Worm (Caenorhabditis elegans): Measurements from ENCODE around the gene R02C2.7.
"Not testable (repeated sequence)": the region's sequence is repeated elsewhere in the genome, so short reads cannot be mapped to it uniquely, and the experiment has no call there.

R02C2.7 gene

ce11 chrV:219632-220031 lies 22.8 kb downstream of the R02C2.7 start, which contains the start of gene srh-80:
Gene srh-80, plus strand, starts transcription at chrV:219932.
- TF ChIP-seq flt-1 (GFP tag; IDR thresholded peaks at IDR 0.05): no peak
- no peak for TF ChIP-seq cog-1 (tag; optimal IDR thresholded peaks at IDR 0.05)
- TF ChIP-seq tab-1 (GFP tag; IDR thresholded peaks at IDR 0.05): no peak
- no peak for TF ChIP-seq klf-2 (GFP tag; conservative IDR thresholded peaks at IDR 0.05)
- no peak for TF ChIP-seq med-1 (GFP tag; optimal IDR thresholded peaks at IDR 0.05; ENCODE audit: insufficient read depth)
- no peak for TF ChIP-seq ztf-23 (GFP tag; IDR thresholded peaks at IDR 0.05)
- no peak for TF ChIP-seq ref-1 (GFP tag; conservative IDR thresholded peaks at IDR 0.05)
- TF ChIP-seq T22C8.4 (GFP tag; IDR thresholded peaks at IDR 0.05): no peak
- TF ChIP-seq ztf-29 (GFP tag; IDR thresholded peaks at IDR 0.05): no peak

DNA sequence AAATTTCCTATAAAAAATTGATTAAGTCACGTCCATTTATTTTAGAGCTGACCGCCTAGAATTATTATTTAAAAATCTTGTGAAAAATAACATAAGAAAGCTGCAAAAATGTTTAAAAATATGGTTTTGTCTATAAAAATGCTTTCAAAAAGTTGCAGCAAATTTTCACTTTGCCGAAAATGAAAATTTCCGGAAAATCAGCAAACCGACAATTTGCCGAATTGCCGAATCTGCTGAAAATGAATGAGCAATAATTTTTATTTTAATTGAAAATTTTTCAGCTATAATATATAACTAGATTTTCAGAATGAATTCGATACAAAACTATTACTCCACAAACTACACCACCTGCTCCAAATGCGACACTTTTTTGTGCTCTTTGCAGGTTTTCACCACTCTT lies 25.6 kb downstream of the R02C2.7 start, which contains the start of gene srh-78:
Gene srh-78, plus strand, starts transcription at position 301 of the 400 bp plus-strand sequence.
- TF ChIP-seq tab-1 (GFP tag; IDR thresholded peaks at IDR 0.05): no peak
- TF ChIP-seq T22C8.4 (GFP tag; IDR thresholded peaks at IDR 0.05): no peak
- TF ChIP-seq ztf-29 (GFP tag; IDR thresholded peaks at IDR 0.05): no peak
- no peak for TF ChIP-seq ztf-23 (GFP tag; IDR thresholded peaks at IDR 0.05)
- TF ChIP-seq ref-1 (GFP tag; conservative IDR thresholded peaks at IDR 0.05): no peak
- TF ChIP-seq klf-2 (GFP tag; conservative IDR thresholded peaks at IDR 0.05): no peak
- no peak for TF ChIP-seq cog-1 (tag; optimal IDR thresholded peaks at IDR 0.05)

DNA sequence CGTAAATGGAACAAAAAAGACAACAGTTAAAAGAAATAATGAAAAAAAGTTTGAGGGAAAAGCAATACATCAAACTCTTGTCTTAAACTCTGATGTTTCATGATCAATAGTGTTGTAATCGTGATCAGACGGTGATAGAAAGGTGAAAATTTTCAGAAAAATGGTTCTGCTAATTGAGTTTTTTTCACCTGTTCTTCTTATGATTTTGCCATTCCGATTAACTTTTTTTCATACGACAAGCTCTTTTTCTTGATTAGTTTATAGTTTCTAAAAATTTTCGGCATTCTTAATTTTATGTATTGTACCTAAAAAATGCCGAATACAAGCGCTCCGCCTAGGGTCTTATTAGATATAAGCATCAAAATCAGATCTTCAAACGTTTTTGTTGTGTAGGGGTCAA lies 26.7 kb downstream of the R02C2.7 start:
- no peak for TF ChIP-seq med-1 (GFP tag; optimal IDR thresholded peaks at IDR 0.05; ENCODE audit: insufficient read depth)
- TF ChIP-seq ref-1 (GFP tag; conservative IDR thresholded peaks at IDR 0.05): no peak
- TF ChIP-seq tab-1 (GFP tag; IDR thresholded peaks at IDR 0.05): no peak
- no peak for TF ChIP-seq ztf-23 (GFP tag; IDR thresholded peaks at IDR 0.05)

- not testable (repeated sequence) for TF ChIP-seq med-1 (GFP tag; optimal IDR thresholded peaks at IDR 0.05; ENCODE audit: insufficient read depth); ref-1 (GFP tag; conservative IDR thresholded peaks at IDR 0.05); flt-1 (GFP tag; IDR thresholded peaks at IDR 0.05)
Measured at ce11 chrV:212687-213086, 29.7 kb downstream of the R02C2.7 start, which contains the start of gene DC2.5. Gene DC2.5, minus strand, starts transcription at chrV:212787.

- TF ChIP-seq flt-1 (GFP tag; IDR thresholded peaks at IDR 0.05): no peak
- TF ChIP-seq ztf-23 (GFP tag; IDR thresholded peaks at IDR 0.05): no peak
- TF ChIP-seq T22C8.4 (GFP tag; IDR thresholded peaks at IDR 0.05): no peak
- no peak for TF ChIP-seq ref-1 (GFP tag; conservative IDR thresholded peaks at IDR 0.05)
- no peak for TF ChIP-seq klf-2 (GFP tag; conservative IDR thresholded peaks at IDR 0.05)
- no peak for TF ChIP-seq tab-1 (GFP tag; IDR thresholded peaks at IDR 0.05)
- no peak for TF ChIP-seq med-1 (GFP tag; optimal IDR thresholded peaks at IDR 0.05; ENCODE audit: insufficient read depth)
- no peak for TF ChIP-seq cog-1 (tag; optimal IDR thresholded peaks at IDR 0.05)
- TF ChIP-seq ztf-29 (GFP tag; IDR thresholded peaks at IDR 0.05): no peak
Measured at ce11 chrV:211388-212168, 30.8 kb downstream of the R02C2.7 start.

ce11 chrV:206814-207213 lies 35.6 kb downstream of the R02C2.7 start:
- TF ChIP-seq cog-1 (tag; optimal IDR thresholded peaks at IDR 0.05): no peak
- no peak for TF ChIP-seq ref-1 (GFP tag; conservative IDR thresholded peaks at IDR 0.05)
- no peak for TF ChIP-seq klf-2 (GFP tag; conservative IDR thresholded peaks at IDR 0.05)
- TF ChIP-seq flt-1 (GFP tag; IDR thresholded peaks at IDR 0.05): no peak
- TF ChIP-seq med-1 (GFP tag; optimal IDR thresholded peaks at IDR 0.05; ENCODE audit: insufficient read depth): no peak
- TF ChIP-seq tab-1 (GFP tag; IDR thresholded peaks at IDR 0.05): no peak
- no peak for TF ChIP-seq ztf-29 (GFP tag; IDR thresholded peaks at IDR 0.05)
- no peak for TF ChIP-seq T22C8.4 (GFP tag; IDR thresholded peaks at IDR 0.05)
- no peak for TF ChIP-seq ztf-23 (GFP tag; IDR thresholded peaks at IDR 0.05)

DNA sequence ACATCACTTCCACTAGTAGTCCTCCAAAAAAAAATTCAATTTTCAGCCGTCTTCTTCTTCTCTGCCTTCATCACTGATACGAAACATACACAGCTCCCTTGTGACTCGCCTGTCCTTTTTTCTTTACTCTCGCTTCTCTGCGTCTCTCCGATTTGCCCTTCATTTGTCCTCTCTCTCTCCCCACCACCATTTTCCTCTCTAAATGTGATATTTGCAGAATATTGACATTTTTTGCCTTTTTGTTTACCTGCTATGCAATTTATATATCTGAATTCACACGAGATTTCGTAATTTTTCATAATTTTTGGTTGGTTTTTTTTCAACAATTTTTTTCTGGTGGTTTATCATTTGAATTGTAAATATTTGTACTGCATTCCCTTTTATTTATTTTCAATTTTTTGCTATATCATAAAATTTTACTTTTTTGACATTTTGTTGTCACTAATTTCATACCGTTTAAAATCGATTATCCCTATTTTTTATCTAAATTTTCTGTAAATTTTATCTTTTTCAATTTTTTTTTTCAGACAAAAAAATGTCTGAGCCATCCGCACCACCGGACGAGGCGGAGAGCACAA lies 38.5 kb downstream of the R02C2.7 start, which contains the start of gene lec-12:
Gene lec-12, plus strand, starts transcription at position 528 of the 578 bp plus-strand sequence.
- TF ChIP-seq ref-1 (GFP tag; conservative IDR thresholded peaks at IDR 0.05) (no peak), med-1 (GFP tag; optimal IDR thresholded peaks at IDR 0.05; ENCODE audit: insufficient read depth) (no peak), T22C8.4 (GFP tag; IDR thresholded peaks at IDR 0.05) (no peak), cog-1 (tag; optimal IDR thresholded peaks at IDR 0.05) (no peak), ztf-29 (GFP tag; IDR thresholded peaks at IDR 0.05) (no peak), ztf-23 (GFP tag; IDR thresholded peaks at IDR 0.05) (no peak), flt-1 (GFP tag; IDR thresholded peaks at IDR 0.05) (no peak), klf-2 (GFP tag; conservative IDR thresholded peaks at IDR 0.05) (no peak), tab-1 (GFP tag; IDR thresholded peaks at IDR 0.05) (no peak)

DNA sequence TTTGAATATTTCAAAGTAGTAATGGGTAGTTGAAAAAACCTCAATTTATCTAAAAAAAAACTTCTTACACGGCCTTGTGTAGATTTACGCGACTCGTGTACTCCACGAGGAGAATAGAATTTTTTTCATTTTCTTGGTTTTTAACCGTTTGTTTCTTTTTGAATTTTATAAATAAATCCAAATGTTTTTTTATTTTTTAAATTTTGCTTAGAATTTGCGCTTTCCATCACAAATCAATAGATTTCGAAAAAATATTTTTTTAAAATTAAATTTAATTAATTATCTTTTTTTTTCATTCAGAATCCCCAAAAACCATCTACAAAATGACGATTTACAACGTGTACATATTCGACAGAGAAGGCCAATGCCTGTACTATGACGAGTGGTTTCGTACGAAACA lies 41.1 kb downstream of the R02C2.7 start, which contains the start of gene trpp-1:
Gene trpp-1, plus strand, starts transcription at position 301 of the 400 bp plus-strand sequence.
- TF ChIP-seq ztf-23 (GFP tag; IDR thresholded peaks at IDR 0.05) (no peak), flt-1 (GFP tag; IDR thresholded peaks at IDR 0.05) (no peak), T22C8.4 (GFP tag; IDR thresholded peaks at IDR 0.05) (no peak), med-1 (GFP tag; optimal IDR thresholded peaks at IDR 0.05; ENCODE audit: insufficient read depth) (no peak), cog-1 (tag; optimal IDR thresholded peaks at IDR 0.05) (no peak), ref-1 (GFP tag; conservative IDR thresholded peaks at IDR 0.05) (no peak), klf-2 (GFP tag; conservative IDR thresholded peaks at IDR 0.05) (no peak), tab-1 (GFP tag; IDR thresholded peaks at IDR 0.05) (no peak), ztf-29 (GFP tag; IDR thresholded peaks at IDR 0.05) (no peak)

DNA sequence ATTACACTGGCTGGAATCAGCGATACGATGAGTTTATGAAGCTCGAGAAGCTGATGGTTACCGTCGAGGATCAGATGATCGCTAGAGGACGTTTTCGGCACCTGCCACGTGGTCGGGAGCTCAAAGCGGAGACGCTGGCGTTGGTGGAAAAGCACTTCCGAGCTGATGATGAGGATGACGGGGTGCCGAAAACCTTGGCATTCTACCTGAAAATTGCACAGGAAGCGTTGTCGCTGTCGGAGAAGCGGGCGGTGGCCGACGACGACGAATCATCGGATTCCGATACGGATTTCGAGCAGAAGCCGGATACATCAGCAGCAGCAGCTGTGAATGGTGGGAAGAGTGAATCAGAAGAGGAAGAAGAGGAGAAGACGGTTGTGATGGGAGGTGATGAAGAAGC lies 47.7 kb downstream of the R02C2.7 start:
- no peak for TF ChIP-seq cog-1 (tag; optimal IDR thresholded peaks at IDR 0.05)
- TF ChIP-seq ztf-23 (GFP tag; IDR thresholded peaks at IDR 0.05): no peak
- no peak for TF ChIP-seq flt-1 (GFP tag; IDR thresholded peaks at IDR 0.05)
- TF ChIP-seq tab-1 (GFP tag; IDR thresholded peaks at IDR 0.05): no peak
- TF ChIP-seq klf-2 (GFP tag; conservative IDR thresholded peaks at IDR 0.05): no peak
- TF ChIP-seq ref-1 (GFP tag; conservative IDR thresholded peaks at IDR 0.05): no peak
- no peak for TF ChIP-seq med-1 (GFP tag; optimal IDR thresholded peaks at IDR 0.05; ENCODE audit: insufficient read depth)
- no peak for TF ChIP-seq ztf-29 (GFP tag; IDR thresholded peaks at IDR 0.05)
- TF ChIP-seq T22C8.4 (GFP tag; IDR thresholded peaks at IDR 0.05): no peak
